Fruit fly (Drosophila melanogaster): ENCODE data around the gene Hsp83.
A peak's percentile ranks its signal among the peaks of the same experiment; 100 is the strongest.

- TF ChIP-seq Snoo (tag; optimal IDR thresholded peaks at IDR 0.05) (peak; percentile 94), EcR (GFP tag; optimal IDR thresholded peaks at IDR 0.05) (no peak), gl (tag; optimal IDR thresholded peaks at IDR 0.05) (peak; percentile 88), CG8301 (tag; optimal IDR thresholded peaks at IDR 0.05) (peak; percentile 97), CG12605 (GFP tag; IDR thresholded peaks at IDR 0.05) (peak; percentile 99), rn (GFP tag; IDR thresholded peaks at IDR 0.05) (peak; percentile 96), CG8159 (tag; optimal IDR thresholded peaks at IDR 0.05) (peak; percentile 94), CG32121 (GFP tag; IDR thresholded peaks at IDR 0.05) (peak; percentile 98), fd96Ca (GFP tag; IDR thresholded peaks at IDR 0.05) (peak; percentile 95), CG34367 (tag; optimal IDR thresholded peaks at IDR 0.05) (peak; percentile 96), CG13204 (GFP tag; optimal IDR thresholded peaks at IDR 0.05) (peak; percentile 55), CG10348 (GFP tag; IDR thresholded peaks at IDR 0.05) (peak; percentile 84)
Observed at dm6 chr3L:3194059-3194458, 1.3 kb downstream of the Hsp83 start.

Measured in whole organism, pupa.